Worm (Caenorhabditis elegans) whole organism, L4/young adult: Measurements from ENCODE around the gene F15D4.6.

Experiments used
- dao-5 ChIP-seq: sonication (generic microtip); optimal IDR thresholded peaks from 2 replicates; lab custom pipeline; 2016; ENCODE audit warnings: missing genotype, missing genetic modification characterization, moderate library complexity, missing compliant biosample characterization
- him-1 ChIP-seq: sonication (generic microtip); optimal IDR thresholded peaks from 2 replicates; lab custom pipeline; 2016; ENCODE audit warnings: missing genotype, missing genetic modification reagents, missing genetic modification characterization, missing compliant biosample characterization

DNA sequence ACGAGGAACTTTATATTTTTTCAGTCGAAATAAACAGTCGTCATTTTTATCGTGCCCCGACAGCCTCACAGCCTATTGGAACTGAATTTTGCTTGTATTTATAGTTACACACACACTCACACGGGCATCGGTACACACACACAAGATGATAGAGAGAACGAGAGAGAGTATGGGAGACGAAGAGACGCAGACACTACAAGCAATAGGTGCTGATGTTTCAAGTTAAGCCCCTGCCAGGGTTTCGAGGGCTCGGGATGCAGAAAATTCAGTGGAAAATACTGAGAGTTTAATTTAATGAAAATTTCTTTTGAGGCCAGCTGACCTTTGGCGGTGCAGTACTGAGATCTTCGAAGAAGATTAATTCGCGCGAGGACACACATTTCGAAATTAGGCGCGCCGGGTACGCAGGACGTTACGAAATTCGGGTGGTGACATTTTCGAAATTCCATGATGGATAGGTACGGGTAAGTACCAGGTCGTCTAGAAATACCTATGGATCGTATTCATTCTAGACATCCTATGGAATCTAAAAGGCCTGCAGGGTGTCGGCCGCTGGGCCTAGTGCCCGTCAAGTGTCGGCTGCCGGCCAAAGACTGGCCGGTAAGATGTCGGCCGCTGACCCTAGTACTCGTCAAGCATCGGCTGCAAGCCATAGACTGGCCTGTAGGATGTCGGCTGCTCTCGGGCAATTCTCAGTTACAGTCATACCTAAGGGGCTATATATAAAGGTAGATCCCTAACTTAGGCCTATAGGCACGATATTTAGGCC, 41.7 kb downstream of the F15D4.6 start:
- TF ChIP-seq dao-5 (tag; lab: Kevin White, UChicago): no peak
- no peak for TF ChIP-seq him-1 (tag; lab: Kevin White, UChicago)
